Worm (Caenorhabditis elegans) whole organism, young adult: ENCODE data around the gene alh-8.
A peak's percentile ranks its signal among the peaks of the same experiment; 100 is the strongest.

ENCODE experiments used
- B0035.1 ChIP-seq: sonication (generic microtip); optimal IDR thresholded peaks from 2 replicates; lab custom pipeline; 2016; ENCODE audit warnings: missing genetic modification characterization, mild to moderate bottlenecking, missing compliant biosample characterization, missing genotype, missing genetic modification reagents
- B0336.3 ChIP-seq: fragments of 200-800 bp; sonication (Bioruptor generic); IDR thresholded peaks from 2 replicates; pipeline ENCODE4 v1.3.6; 2022; ENCODE audit warnings: missing genetic modification characterization, missing compliant biosample characterization
- C17E4.6 ChIP-seq: fragments of 200-800 bp; sonication (Bioruptor generic); IDR thresholded peaks from 2 replicates; pipeline ENCODE4 v1.3.6; 2022; ENCODE audit warnings: missing genetic modification reagents, missing genetic modification characterization, missing compliant biosample characterization
- D2030.7 ChIP-seq: fragments of 200-800 bp; sonication (Bioruptor generic); IDR thresholded peaks from 2 replicates; pipeline ENCODE4 v1.3.6; 2022; ENCODE audit warnings: missing genetic modification reagents, missing genetic modification characterization, missing compliant biosample characterization
- F22D6.2 ChIP-seq: sonication (generic microtip); optimal IDR thresholded peaks from 2 replicates; lab custom pipeline; 2016; ENCODE audit warnings: mild to moderate bottlenecking, missing genetic modification characterization, missing compliant biosample characterization
- F37B4.10 ChIP-seq: fragments of 200-800 bp; sonication (Bioruptor generic); IDR thresholded peaks from 2 replicates; pipeline ENCODE4 v1.3.6; 2022; ENCODE audit warnings: missing genetic modification characterization, missing compliant biosample characterization
- F39B2.1 ChIP-seq: fragments of 200-800 bp; sonication (Bioruptor generic); IDR thresholded peaks from 2 replicates; pipeline ENCODE4 v1.3.6; 2022; ENCODE audit warnings: missing genetic modification reagents, missing genetic modification characterization, missing compliant biosample characterization
- K12H6.12 ChIP-seq: fragments of 200-800 bp; sonication (Bioruptor generic); optimal IDR thresholded peaks from 2 replicates; lab custom pipeline; 2018; ENCODE audit warnings: mild to moderate bottlenecking, missing genetic modification characterization, missing compliant biosample characterization
- T26A5.8 ChIP-seq: sonication (generic microtip); optimal IDR thresholded peaks from 2 replicates; lab custom pipeline; 2016; ENCODE audit warnings: missing genetic modification characterization, missing compliant biosample characterization
- Y53F4B.3 ChIP-seq: fragments of 200-800 bp; sonication (Bioruptor generic); IDR thresholded peaks from 2 replicates; pipeline ENCODE4 v1.3.6; 2022; ENCODE audit warnings: missing genetic modification reagents, missing genetic modification characterization, missing compliant biosample characterization
- Y67H2A.10 ChIP-seq: fragments of 200-800 bp; sonication (Bioruptor generic); conservative IDR thresholded peaks from 2 replicates; pipeline ENCODE4 v1.3.6; 2022; ENCODE audit warnings: missing genetic modification reagents, missing genetic modification characterization, missing compliant biosample characterization
- ZK185.1 ChIP-seq: sonication (generic microtip); optimal IDR thresholded peaks from 2 replicates; lab custom pipeline; 2016; ENCODE audit warnings: mild to moderate bottlenecking, missing genetic modification characterization, missing compliant biosample characterization; ENCODE audit not compliant: poor library complexity, severe bottlenecking
- akir-1 ChIP-seq: fragments of 200-800 bp; sonication (Bioruptor generic); optimal IDR thresholded peaks from 2 replicates; lab custom pipeline; 2018; ENCODE audit warnings: mild to moderate bottlenecking, missing genetic modification characterization, moderate library complexity, missing compliant biosample characterization
- aptf-2 ChIP-seq: fragments of 200-800 bp; sonication (Bioruptor generic); conservative IDR thresholded peaks from 2 replicates; pipeline ENCODE4 v1.3.6; 2022; ENCODE audit warnings: missing genetic modification reagents, missing genetic modification characterization, missing compliant biosample characterization
- aptf-3 ChIP-seq: fragments of 200-800 bp; sonication (Bioruptor generic); IDR thresholded peaks from 2 replicates; pipeline ENCODE4 v1.3.6; 2022; ENCODE audit warnings: missing genetic modification characterization, missing compliant biosample characterization
- atf-7 ChIP-seq: sonication (generic microtip); optimal IDR thresholded peaks from 2 replicates; lab custom pipeline; 2017; ENCODE audit warnings: mild to moderate bottlenecking, missing genetic modification characterization, missing compliant biosample characterization
- attf-3 ChIP-seq: fragments of 200-800 bp; sonication (Bioruptor generic); conservative IDR thresholded peaks from 2 replicates; pipeline ENCODE4 v1.3.6; 2022; ENCODE audit warnings: missing genetic modification reagents, missing genetic modification characterization, missing compliant biosample characterization
- attf-5 ChIP-seq: fragments of 200-800 bp; sonication (Bioruptor generic); optimal IDR thresholded peaks from 2 replicates; lab custom pipeline; 2018; ENCODE audit warnings: mild to moderate bottlenecking, missing genetic modification characterization, missing compliant biosample characterization
- attf-6 ChIP-seq: fragments of 200-800 bp; sonication (Bioruptor generic); IDR thresholded peaks from 2 replicates; pipeline ENCODE4 v1.3.6; 2022; ENCODE audit warnings: missing genetic modification reagents, missing genetic modification characterization, missing compliant biosample characterization
- bed-2 ChIP-seq: fragments of 200-800 bp; sonication (Bioruptor generic); IDR thresholded peaks from 2 replicates; pipeline ENCODE4 v1.3.6; 2022; ENCODE audit warnings: missing genetic modification reagents, missing genetic modification characterization, missing compliant biosample characterization
- cebp-1 ChIP-seq, 2 experiments: fragments of 200-800 bp in 1 of 2; sonication (Bioruptor generic) in 1 of 2; sonication (generic microtip) in 1 of 2; IDR thresholded peaks in 1 of 2; optimal IDR thresholded peaks in 1 of 2; 2 replicates each; pipeline versions ENCODE4 v1.3.6 to Lab custom; 2017 to 2022; ENCODE audit warnings: missing compliant biosample characterization in 2 of 2, missing genetic modification characterization in 2 of 2, mild to moderate bottlenecking in 1 of 2, missing genetic modification reagents in 1 of 2, moderate library complexity in 1 of 2
- cebp-2 ChIP-seq: fragments of 200-800 bp; sonication (Bioruptor generic); IDR thresholded peaks from 2 replicates; pipeline ENCODE4 v1.3.6; 2022; ENCODE audit warnings: missing genetic modification characterization, missing compliant biosample characterization
- ceh-27 ChIP-seq: fragments of 200-800 bp; sonication (Bioruptor generic); optimal IDR thresholded peaks from 2 replicates; lab custom pipeline; 2018; ENCODE audit warnings: mild to moderate bottlenecking, missing genetic modification characterization, moderate library complexity, missing compliant biosample characterization
- ceh-40 ChIP-seq: fragments of 200-800 bp; sonication (Bioruptor generic); IDR thresholded peaks from 2 replicates; pipeline ENCODE4 v1.3.6; 2022; ENCODE audit warnings: missing genetic modification characterization, missing compliant biosample characterization
- ceh-58 ChIP-seq: fragments of 200-800 bp; sonication (Bioruptor generic); IDR thresholded peaks from 2 replicates; pipeline ENCODE4 v1.3.6; 2022; ENCODE audit warnings: missing genetic modification characterization, missing compliant biosample characterization
- dox-1 ChIP-seq: fragments of 200-800 bp; sonication (Bioruptor generic); IDR thresholded peaks from 2 replicates; pipeline ENCODE4 v1.3.6; 2022; ENCODE audit warnings: missing genetic modification reagents, missing genetic modification characterization, missing compliant biosample characterization
- egl-18 ChIP-seq: fragments of 200-800 bp; sonication (Bioruptor generic); IDR thresholded peaks from 2 replicates; pipeline ENCODE4 v1.3.6; 2022; ENCODE audit warnings: missing genetic modification reagents, missing genetic modification characterization, missing compliant biosample characterization
- egrh-3 ChIP-seq: fragments of 200-800 bp; sonication (Bioruptor generic); IDR thresholded peaks from 2 replicates; pipeline ENCODE4 v1.3.6; 2022; ENCODE audit warnings: missing genetic modification reagents, missing genetic modification characterization, missing compliant biosample characterization
- hmg-20 ChIP-seq: fragments of 200-800 bp; sonication (Bioruptor generic); IDR thresholded peaks from 2 replicates; pipeline ENCODE4 v1.3.6; 2022; ENCODE audit warnings: missing genetic modification reagents, missing genetic modification characterization, missing compliant biosample characterization
- lag-1 ChIP-seq: fragments of 200-800 bp; sonication (Bioruptor generic); IDR thresholded peaks from 2 replicates; pipeline ENCODE4 v1.3.6; 2022; ENCODE audit warnings: missing genetic modification reagents, missing genetic modification characterization, missing compliant biosample characterization
- let-607 ChIP-seq, 2 experiments: fragments of 200-800 bp in 1 of 2; sonication (Bioruptor generic) in 1 of 2; sonication (generic microtip) in 1 of 2; optimal IDR thresholded peaks; 2 replicates each; lab custom pipeline; 2016 to 2018; ENCODE audit warnings: mild to moderate bottlenecking in 2 of 2, missing compliant biosample characterization in 2 of 2, missing genetic modification characterization in 2 of 2, moderate library complexity in 2 of 2, missing genotype in 1 of 2
- lin-26 ChIP-seq: fragments of 200-800 bp; sonication (Bioruptor generic); IDR thresholded peaks from 2 replicates; pipeline ENCODE4 v1.3.6; 2022; ENCODE audit warnings: missing genetic modification reagents, missing genetic modification characterization, missing compliant biosample characterization
- lin-35 ChIP-seq, 3 experiments: fragments of 150-350 bp in 2 of 3; sonication (generic microtip) in 1 of 3; optimal IDR thresholded peaks; 2 replicates each; lab custom pipeline; 2014 to 2018; ENCODE audit warnings: missing biosample characterization in 3 of 3, missing genetic modification characterization in 3 of 3, missing genetic modification reagents in 3 of 3
- lir-1 ChIP-seq: fragments of 200-800 bp; sonication (Bioruptor generic); conservative IDR thresholded peaks from 2 replicates; pipeline ENCODE4 v1.3.6; 2022; ENCODE audit warnings: missing genetic modification reagents, missing genetic modification characterization, missing compliant biosample characterization
- madf-3 ChIP-seq: fragments of 200-800 bp; sonication (Bioruptor generic); IDR thresholded peaks from 2 replicates; pipeline ENCODE4 v1.3.6; 2022; ENCODE audit warnings: missing genetic modification reagents, missing genetic modification characterization, missing compliant biosample characterization
- madf-6 ChIP-seq: fragments of 200-800 bp; sonication (Bioruptor generic); IDR thresholded peaks from 2 replicates; pipeline ENCODE4 v1.3.6; 2022; ENCODE audit warnings: missing genetic modification reagents, missing genetic modification characterization, missing compliant biosample characterization
- madf-8 ChIP-seq: fragments of 200-800 bp; sonication (Bioruptor generic); conservative IDR thresholded peaks from 2 replicates; pipeline ENCODE4 v1.3.6; 2022; ENCODE audit warnings: missing genetic modification reagents, missing genetic modification characterization, missing compliant biosample characterization
- mel-28 ChIP-seq: sonication (generic microtip); optimal IDR thresholded peaks from 2 replicates; lab custom pipeline; 2016; ENCODE audit warnings: borderline replicate concordance, mild to moderate bottlenecking, missing genetic modification characterization, missing compliant biosample characterization
- nfya-2 ChIP-seq: fragments of 200-800 bp; sonication (Bioruptor generic); IDR thresholded peaks from 2 replicates; pipeline ENCODE4 v1.3.6; 2022; ENCODE audit warnings: missing genetic modification reagents, missing genetic modification characterization, missing compliant biosample characterization
- nfyb-1 ChIP-seq: fragments of 200-800 bp; sonication (Bioruptor generic); IDR thresholded peaks from 2 replicates; pipeline ENCODE4 v1.3.6; 2022; ENCODE audit warnings: missing genetic modification reagents, missing genetic modification characterization, missing compliant biosample characterization
- nhr-27 ChIP-seq: fragments of 200-800 bp; sonication (Bioruptor generic); optimal IDR thresholded peaks from 2 replicates; lab custom pipeline; 2018; ENCODE audit warnings: mild to moderate bottlenecking, missing genetic modification characterization, moderate library complexity, missing compliant biosample characterization
- pbrm-1 ChIP-seq: fragments of 200-800 bp; sonication (Bioruptor generic); IDR thresholded peaks from 2 replicates; pipeline ENCODE4 v1.3.6; 2022; ENCODE audit warnings: missing genetic modification reagents, missing genetic modification characterization, missing compliant biosample characterization
- repo-1 ChIP-seq: sonication (generic microtip); optimal IDR thresholded peaks from 2 replicates; lab custom pipeline; 2017; ENCODE audit warnings: mild to moderate bottlenecking, missing genetic modification characterization, missing compliant biosample characterization
- sea-2 ChIP-seq: fragments of 200-800 bp; sonication (Bioruptor generic); IDR thresholded peaks from 2 replicates; pipeline ENCODE4 v1.3.6; 2022; ENCODE audit warnings: missing genetic modification characterization, missing compliant biosample characterization
- tbp1 ChIP-seq: fragments of 200-800 bp; sonication (Bioruptor generic); optimal IDR thresholded peaks from 2 replicates; lab custom pipeline; 2018; ENCODE audit warnings: mild to moderate bottlenecking, missing genetic modification characterization, missing compliant biosample characterization
- zim-3 ChIP-seq: sonication (generic microtip); optimal IDR thresholded peaks from 2 replicates; lab custom pipeline; 2017; ENCODE audit warnings: mild to moderate bottlenecking, missing genetic modification characterization, moderate library complexity, missing compliant biosample characterization
- ztf-18 ChIP-seq: sonication (generic microtip); optimal IDR thresholded peaks from 2 replicates; lab custom pipeline; 2016; ENCODE audit warnings: missing genotype, mild to moderate bottlenecking, missing genetic modification characterization, missing compliant biosample characterization
- ztf-3 ChIP-seq: fragments of 200-800 bp; sonication (Bioruptor generic); optimal IDR thresholded peaks from 2 replicates; lab custom pipeline; 2018; ENCODE audit warnings: mild to moderate bottlenecking, missing genetic modification characterization, missing compliant biosample characterization

alh-8 gene

DNA sequence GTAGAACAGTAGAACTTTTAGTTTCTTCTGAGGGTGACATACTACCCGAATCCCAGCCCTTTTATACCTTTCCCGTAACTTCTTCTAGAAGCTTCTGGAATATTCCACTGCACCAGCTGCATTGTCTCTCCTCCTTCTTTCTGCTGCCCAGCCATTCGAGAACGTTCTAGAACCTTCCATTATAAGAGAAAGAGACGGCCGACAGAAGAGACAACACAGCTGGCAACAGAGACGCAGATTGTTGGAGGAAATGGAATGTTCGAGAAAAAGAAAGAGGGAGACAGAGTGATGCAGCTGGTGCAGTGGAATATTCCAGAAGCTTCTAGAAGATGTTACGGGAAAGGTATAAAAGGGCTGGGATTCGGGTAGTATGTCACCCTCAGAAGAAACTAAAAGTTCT, 30.4 kb downstream of the alh-8 start, which contains the start of the genes F44E5.4 and F44E5.5:
Gene F44E5.4, minus strand, starts transcription at position 35 of the 400 bp plus-strand sequence.
Gene F44E5.5, plus strand, starts transcription at position 386 of the 400 bp plus-strand sequence.
- TF ChIP-seq T26A5.8 (tag; lab: Kevin White, UChicago) (peak; percentile 89), egrh-3 (GFP tag; lab: Robert Waterston, UW) (peak; percentile 93), F22D6.2 (tag; lab: Kevin White, UChicago) (peak; percentile 88), F37B4.10 (peak; percentile 95; the same call in 1 of the 2 replicates), madf-6 (peak; percentile 88), zim-3 (tag; lab: Kevin White, UChicago) (peak; percentile 99), Y67H2A.10 (GFP tag; lab: Robert Waterston, UW) (peak; percentile 99), lin-26 (peak; percentile 86), madf-8 (GFP tag; lab: Robert Waterston, UW) (0 out of 2 replicates have a peak, but pooled peaks have one; percentile 19), pbrm-1 (GFP tag; lab: Robert Waterston, UW) (peak; percentile 99), ZK185.1 (tag; lab: Kevin White, UChicago) (peak; percentile 65), lin-35 (GFP tag; optimal IDR thresholded peaks at IDR 0.05; lab: Kevin White, UChicago) (peak in 1 of 3 experiments; percentile 87), B0035.1 (tag; lab: Kevin White, UChicago) (peak; percentile 90), akir-1 (peak; percentile 72), egl-18 (GFP tag; lab: Robert Waterston, UW) (peak; percentile 99), B0336.3 (peak; percentile 87), repo-1 (tag; lab: Kevin White, UChicago) (peak; percentile 97), ceh-27 (GFP tag; lab: Kevin White, UChicago) (peak; percentile 83), ceh-40 (GFP tag; lab: Robert Waterston, UW) (peak; percentile 95), ztf-18 (tag; lab: Kevin White, UChicago) (peak; percentile 48), dox-1 (peak; percentile 100), bed-2 (peak; percentile 92), nfyb-1 (GFP tag; lab: Robert Waterston, UW) (peak; percentile 99), aptf-2 (peak; percentile 88), D2030.7 (GFP tag; lab: Robert Waterston, UW) (peak; percentile 69), mel-28 (peak; percentile 85), let-607 (tag; optimal IDR thresholded peaks at IDR 0.05; lab: Kevin White, UChicago) (peak; percentile 88 to 90), ceh-58 (GFP tag; lab: Robert Waterston, UW) (peak; percentile 97), nhr-27 (peak; percentile 98), nfya-2 (GFP tag; lab: Robert Waterston, UW) (peak; percentile 96), tbp1 (GFP tag; lab: Kevin White, UChicago) (peak; percentile 74), atf-7 (tag; lab: Kevin White, UChicago) (peak; percentile 99), Y53F4B.3 (GFP tag; lab: Robert Waterston, UW) (peak; percentile 38; the same call in 1 of the 2 replicates), attf-5 (GFP tag; lab: Kevin White, UChicago) (peak; percentile 46), lir-1 (GFP tag; lab: Robert Waterston, UW) (peak; percentile 94), attf-6 (GFP tag; lab: Robert Waterston, UW) (peak; percentile 86), F39B2.1 (GFP tag; lab: Robert Waterston, UW) (peak; percentile 96), attf-3 (peak; percentile 83), cebp-1 (GFP tag; IDR thresholded peaks at IDR 0.05; lab: Robert Waterston, UW) (peak; percentile 89), cebp-1 (tag; optimal IDR thresholded peaks at IDR 0.05; lab: Kevin White, UChicago) (peak; percentile 80), hmg-20 (GFP tag; lab: Robert Waterston, UW) (peak; percentile 89), ztf-3 (peak; percentile 98), lag-1 (GFP tag; lab: Robert Waterston, UW) (0 out of 2 replicates have a peak, but pooled peaks have one; percentile 89), madf-3 (GFP tag; lab: Robert Waterston, UW) (peak; percentile 93), K12H6.12 (peak; percentile 92), C17E4.6 (GFP tag; lab: Robert Waterston, UW) (peak; percentile 97), aptf-3 (GFP tag; lab: Robert Waterston, UW) (peak; percentile 100), sea-2 (GFP tag; lab: Robert Waterston, UW) (peak; percentile 99), cebp-2 (peak; percentile 100)
